Fruit fly (Drosophila melanogaster) whole organism, wandering third instar larva: ENCODE data around the gene CG4983.

Experiments used
- CG32264 ChIP-seq: fragments of 200-800 bp; sonication (Bioruptor generic); optimal IDR thresholded peaks from 2 replicates; lab custom pipeline; 2016; ENCODE audit warnings: missing biosample characterization, missing genetic modification characterization
- CG9705 ChIP-seq: fragments of 200-800 bp; sonication (Bioruptor generic); optimal IDR thresholded peaks from 2 replicates; lab custom pipeline; 2018; ENCODE audit warnings: missing biosample characterization, mild to moderate bottlenecking, missing genetic modification characterization
- CrebA ChIP-seq: fragments of 200-800 bp; sonication (Bioruptor generic); optimal IDR thresholded peaks from 2 replicates; lab custom pipeline; 2016; ENCODE audit warnings: missing biosample characterization, mild to moderate bottlenecking, missing genetic modification characterization, borderline replicate concordance
- Dfd ChIP-seq: fragments of >200 bp; optimal IDR thresholded peaks from 2 replicates; lab custom pipeline; 2017; ENCODE audit warnings: missing biosample characterization, missing genetic modification characterization
- Dif ChIP-seq: fragments of 200-275, 200-300 bp; sonication (Bioruptor generic); optimal IDR thresholded peaks from 2 replicates; lab custom pipeline; 2018; ENCODE audit warnings: missing biosample characterization, missing genetic modification characterization; ENCODE audit not compliant: partially characterized antibody
- GATAd ChIP-seq: sonication (Bioruptor generic); optimal IDR thresholded peaks from 2 replicates; lab custom pipeline; 2016; ENCODE audit warnings: missing biosample characterization, missing genetic modification characterization
- HLH106 ChIP-seq: fragments of 200-800 bp; optimal IDR thresholded peaks from 3 replicates; lab custom pipeline; 2019; ENCODE audit warnings: missing biosample characterization, mild to moderate bottlenecking, missing genetic modification characterization, moderate library complexity
- Hnf4 ChIP-seq: fragments of 200-800 bp; sonication (Bioruptor generic); optimal IDR thresholded peaks from 2 replicates; lab custom pipeline; 2016; ENCODE audit warnings: missing biosample characterization, mild to moderate bottlenecking, missing genetic modification characterization
- Hr78 ChIP-seq: fragments of >200 bp; optimal IDR thresholded peaks from 2 replicates; lab custom pipeline; 2017; ENCODE audit warnings: missing biosample characterization, missing genetic modification characterization
- Mio ChIP-seq: sonication (Bioruptor generic); optimal IDR thresholded peaks from 2 replicates; lab custom pipeline; 2016; ENCODE audit warnings: missing biosample characterization, missing genetic modification characterization
- N ChIP-seq: fragments of >200 bp; optimal IDR thresholded peaks from 2 replicates; lab custom pipeline; 2018; ENCODE audit warnings: missing biosample characterization, missing external identifiers, missing genetic modification characterization
- OdsH ChIP-seq: fragments of 200-800 bp; sonication (Bioruptor generic); optimal IDR thresholded peaks from 2 replicates; lab custom pipeline; 2016; ENCODE audit warnings: missing biosample characterization, mild to moderate bottlenecking, missing genetic modification characterization
- Rel ChIP-seq, 2 experiments: fragments of 200-800 bp; sonication (Bioruptor generic) in 1 of 2; optimal IDR thresholded peaks; 2 replicates in 1 of 2; 3 replicates in 1 of 2; lab custom pipeline; 2016 to 2019; ENCODE audit warnings: mild to moderate bottlenecking in 2 of 2, missing biosample characterization in 2 of 2, missing genetic modification characterization in 2 of 2, moderate library complexity in 1 of 2
- Sp1 ChIP-seq: fragments of 200-800 bp; sonication (Bioruptor generic); optimal IDR thresholded peaks from 3 replicates; lab custom pipeline; 2019; ENCODE audit warnings: missing biosample characterization, mild to moderate bottlenecking, missing genetic modification characterization, moderate library complexity
- Vsx2 ChIP-seq: fragments of 200-300, 225-300 bp; sonication (Bioruptor generic); optimal IDR thresholded peaks from 2 replicates; lab custom pipeline; 2018; ENCODE audit warnings: missing biosample characterization, missing genetic modification characterization; ENCODE audit not compliant: partially characterized antibody
- br ChIP-seq: fragments of 200-800 bp; sonication (Bioruptor generic); optimal IDR thresholded peaks from 2 replicates; lab custom pipeline; 2016; ENCODE audit warnings: missing biosample characterization, missing genetic modification characterization
- brk ChIP-seq: fragments of 200-800 bp; sonication (Bioruptor generic); optimal IDR thresholded peaks from 2 replicates; lab custom pipeline; 2016; ENCODE audit warnings: missing biosample characterization, mild to moderate bottlenecking, missing genetic modification characterization
- dl ChIP-seq, 2 experiments: fragments of 175-275, 200-275 bp in 1 of 2; fragments of 200-275 bp in 1 of 2; sonication (Bioruptor generic); optimal IDR thresholded peaks; lab custom pipeline; 2018; ENCODE audit warnings: mild to moderate bottlenecking in 2 of 2, missing biosample characterization in 2 of 2, missing genetic modification characterization in 2 of 2, moderate library complexity in 2 of 2; ENCODE audit not compliant: partially characterized antibody in 2 of 2, insufficient read depth in 1 of 2
- dsf ChIP-seq: sonication (Bioruptor generic); optimal IDR thresholded peaks from 2 replicates; lab custom pipeline; 2016; ENCODE audit warnings: missing biosample characterization, missing genetic modification characterization, borderline replicate concordance
- ey ChIP-seq: fragments of 200-800 bp; sonication (Bioruptor generic); optimal IDR thresholded peaks from 2 replicates; lab custom pipeline; 2016; ENCODE audit warnings: missing biosample characterization, missing genetic modification characterization
- foxo ChIP-seq, 2 experiments: fragments of 200-800 bp; sonication (Bioruptor generic); optimal IDR thresholded peaks; 2 replicates in 1 of 2; 3 replicates in 1 of 2; lab custom pipeline; 2016 to 2017; ENCODE audit warnings: missing biosample characterization in 2 of 2, missing genetic modification characterization in 2 of 2
- fru ChIP-seq: fragments of 200-800 bp; sonication (Bioruptor generic); optimal IDR thresholded peaks from 3 replicates; lab custom pipeline; 2016; ENCODE audit warnings: missing biosample characterization, mild to moderate bottlenecking, missing genetic modification characterization
- h ChIP-seq: fragments of 200-800 bp; sonication (Bioruptor generic); optimal IDR thresholded peaks from 3 replicates; lab custom pipeline; 2016; ENCODE audit warnings: missing biosample characterization, mild to moderate bottlenecking, missing genetic modification characterization
- jim ChIP-seq: fragments of 175-275, 200-325 bp; sonication (Bioruptor generic); optimal IDR thresholded peaks from 2 replicates; lab custom pipeline; 2016; ENCODE audit warnings: missing biosample characterization, mild to moderate bottlenecking, missing genetic modification characterization
- lola ChIP-seq: fragments of >200 bp; optimal IDR thresholded peaks from 2 replicates; lab custom pipeline; 2017; ENCODE audit warnings: missing biosample characterization, missing genetic modification characterization
- psq ChIP-seq: fragments of 200-800 bp; sonication (Bioruptor generic); optimal IDR thresholded peaks from 3 replicates; lab custom pipeline; 2017; ENCODE audit warnings: missing biosample characterization, mild to moderate bottlenecking, missing genetic modification characterization, moderate library complexity
- rgr ChIP-seq: fragments of 200-800 bp; sonication (Bioruptor generic); optimal IDR thresholded peaks from 3 replicates; lab custom pipeline; 2016; ENCODE audit warnings: missing biosample characterization, mild to moderate bottlenecking, missing genetic modification characterization
- sage ChIP-seq: fragments of 200-800 bp; sonication (Bioruptor generic); optimal IDR thresholded peaks from 2 replicates; lab custom pipeline; 2016; ENCODE audit warnings: missing biosample characterization, mild to moderate bottlenecking, missing genetic modification characterization
- sv ChIP-seq: fragments of 200-800 bp; sonication (Bioruptor generic); optimal IDR thresholded peaks from 3 replicates; lab custom pipeline; 2016; ENCODE audit warnings: missing biosample characterization, missing genetic modification characterization
- usp ChIP-seq: fragments of >200 bp; optimal IDR thresholded peaks from 2 replicates; lab custom pipeline; 2017; ENCODE audit warnings: missing biosample characterization, missing genetic modification characterization
- woc ChIP-seq: sonication (Bioruptor generic); optimal IDR thresholded peaks from 2 replicates; lab custom pipeline; 2016; ENCODE audit warnings: missing biosample characterization, mild to moderate bottlenecking, missing genetic modification characterization

The CG4983 gene

DNA sequence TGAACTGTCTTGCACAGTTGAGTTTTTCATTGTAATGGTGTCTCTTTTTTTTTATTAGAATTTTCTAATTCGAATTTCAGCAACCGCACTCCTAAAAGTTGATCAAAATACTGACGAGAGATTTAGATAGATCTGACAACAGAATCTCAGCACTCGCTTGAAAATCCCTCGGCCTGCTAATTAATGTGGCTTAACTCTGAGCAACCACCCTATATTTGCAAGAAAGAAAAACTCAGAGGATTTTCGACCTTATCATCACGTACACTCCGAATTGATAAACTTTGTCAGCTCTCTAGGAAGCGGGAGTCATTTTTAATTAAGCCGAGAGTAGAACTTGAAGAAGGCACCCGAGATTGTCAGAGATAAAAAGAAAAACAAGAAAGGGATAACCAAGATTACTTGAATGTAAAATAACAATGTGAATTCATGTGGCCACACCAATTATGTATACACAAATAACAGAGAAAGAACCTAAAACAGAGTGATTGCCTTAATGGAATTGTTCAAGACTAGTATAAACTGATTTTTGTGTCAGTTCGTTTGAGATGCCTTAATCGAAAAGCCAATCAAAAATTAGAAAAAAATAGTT lies at the start of gene CG4983, which contains the start of gene CG12307:
Gene CG4983, plus strand, starts transcription at position 539 of the 589 bp plus-strand sequence.
Gene CG12307, minus strand, starts transcription at position 101 of the 589 bp plus-strand sequence.
- TF ChIP-seq Sp1 (GFP tag; lab: Kevin White, UChicago) (no peak), Hnf4 (no peak), OdsH (GFP tag; lab: Kevin White, UChicago) (no peak), psq (GFP tag; lab: Kevin White, UChicago) (no peak), rgr (GFP tag; lab: Kevin White, UChicago) (no peak), Hr78 (GFP tag; lab: Kevin White, UChicago) (no peak), br (GFP tag; lab: Kevin White, UChicago) (no peak), Vsx2 (GFP tag; lab: Kevin White, UChicago) (no peak), sv (no peak), woc (GFP tag; lab: Kevin White, UChicago) (no peak), dsf (GFP tag; lab: Kevin White, UChicago) (no peak), lola (GFP tag; lab: Kevin White, UChicago) (no peak), CG32264 (GFP tag; lab: Kevin White, UChicago) (no peak), GATAd (GFP tag; lab: Kevin White, UChicago) (no peak), brk (no peak), h (GFP tag; lab: Kevin White, UChicago) (no peak), Dfd (GFP tag; lab: Kevin White, UChicago) (no peak)

DNA sequence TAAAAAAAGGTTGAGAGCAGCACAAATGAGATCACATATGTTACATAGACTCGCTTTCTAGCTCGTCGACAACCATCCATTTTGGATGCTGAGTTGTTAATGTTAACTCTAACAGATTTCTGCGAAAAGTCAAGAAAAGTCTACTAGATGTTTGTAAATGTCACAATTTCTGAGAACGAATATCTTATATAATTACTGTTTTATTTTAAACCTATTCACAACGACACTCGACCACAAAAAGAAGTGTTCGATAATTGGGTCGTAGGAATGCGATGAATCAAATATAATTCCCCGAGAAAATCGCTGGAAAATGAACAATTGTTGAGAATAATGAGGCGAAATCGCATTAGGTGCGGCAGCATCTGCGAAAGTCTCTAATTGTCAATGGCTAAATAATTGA lies 40.6 kb upstream of the CG4983 start, which contains the start of gene spag4:
Gene spag4, minus strand, starts transcription at position 101 of the 400 bp plus-strand sequence.
- no peak for TF ChIP-seq OdsH (GFP tag; lab: Kevin White, UChicago)
- TF ChIP-seq HLH106: no peak
- TF ChIP-seq rgr (GFP tag; lab: Kevin White, UChicago): no peak
- no peak for TF ChIP-seq jim
- no peak for TF ChIP-seq fru
- no peak for TF ChIP-seq Dif (GFP tag; lab: Kevin White, UChicago)
- no peak for TF ChIP-seq sage
- TF ChIP-seq foxo (GFP tag; optimal IDR thresholded peaks at IDR 0.05; lab: Kevin White, UChicago): no peak
- no peak for TF ChIP-seq CG9705
- no peak for TF ChIP-seq Rel (GFP tag; optimal IDR thresholded peaks at IDR 0.05; lab: Kevin White, UChicago)
- no peak for TF ChIP-seq Rel (tag; optimal IDR thresholded peaks at IDR 0.05; lab: Kevin White, UChicago)

DNA sequence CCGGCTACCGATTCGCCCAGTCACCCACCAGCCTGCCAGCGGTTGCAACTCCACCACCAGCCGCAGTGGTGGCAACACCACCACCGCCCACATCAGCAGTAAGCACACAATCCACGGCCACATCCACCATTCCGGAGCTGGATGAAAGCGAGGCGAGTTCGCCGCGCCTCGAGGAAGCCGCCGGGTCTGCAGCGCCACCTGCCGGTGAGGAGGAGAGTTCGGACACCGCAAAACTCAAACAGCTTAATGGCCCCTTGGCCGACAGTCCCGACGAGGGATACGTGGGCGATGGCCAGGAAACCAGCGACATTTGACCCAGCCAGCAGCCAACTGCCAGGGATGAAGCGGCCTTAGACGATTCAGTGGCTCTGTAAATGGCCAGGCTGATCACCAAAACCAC lies 28.1 kb upstream of the CG4983 start:
- no peak for TF ChIP-seq br (GFP tag; lab: Kevin White, UChicago)
- TF ChIP-seq Dfd (GFP tag; lab: Kevin White, UChicago): no peak

DNA sequence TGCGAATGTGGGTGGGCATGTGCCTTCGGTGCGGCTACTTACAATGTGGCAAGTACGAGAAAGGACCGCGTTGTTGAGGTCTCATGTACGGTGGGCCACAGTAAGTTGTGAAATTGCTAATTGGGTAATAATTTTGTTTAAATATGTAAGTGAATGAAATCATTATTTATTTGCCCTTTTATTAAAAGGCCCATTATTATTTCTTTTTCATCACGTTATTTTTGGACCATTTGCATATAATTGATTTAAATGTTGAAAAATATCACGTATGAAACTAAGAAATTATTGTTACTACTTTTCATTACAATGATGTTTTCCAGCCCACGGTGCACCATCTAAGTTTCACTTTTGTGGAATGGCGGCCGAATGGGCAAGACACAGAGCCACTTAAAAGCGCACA lies 24.0 kb upstream of the CG4983 start:
- TF ChIP-seq sage: no peak
- no peak for TF ChIP-seq dl (GFP tag; optimal IDR thresholded peaks at IDR 0.05; lab: Kevin White, UChicago; ENCODE audit: insufficient read depth in 1 of 2, partially characterized antibody in 2 of 2)
- TF ChIP-seq sv: no peak
- TF ChIP-seq, all 38 proteins: peak for 0

DNA sequence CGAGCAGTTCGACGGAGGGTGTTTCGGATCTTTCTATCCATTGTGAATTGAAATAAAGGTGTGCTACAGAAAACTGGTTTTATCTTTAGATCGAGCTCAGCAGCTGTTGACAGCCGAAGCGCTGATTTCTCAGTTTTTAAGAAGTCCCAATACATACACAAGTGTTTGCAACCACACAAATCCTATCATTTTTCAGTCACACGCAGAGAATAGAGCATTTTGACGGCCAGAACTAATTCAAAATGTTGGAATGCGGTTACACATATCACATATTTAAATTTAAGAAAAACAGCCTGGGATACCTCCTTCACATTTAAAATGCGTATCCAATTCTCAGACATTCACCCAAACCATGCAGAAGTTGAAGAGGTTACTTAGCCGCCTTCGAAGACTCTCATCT lies 3.5 kb upstream of the CG4983 start, which contains the start of gene CG6614:
Gene CG6614, minus strand, starts transcription at position 101 of the 400 bp plus-strand sequence.
- TF ChIP-seq foxo (GFP tag; optimal IDR thresholded peaks at IDR 0.05; lab: Kevin White, UChicago) (no peak), br (GFP tag; lab: Kevin White, UChicago) (no peak), N (GFP tag; lab: Kevin White, UChicago) (no peak), ey (GFP tag; lab: Kevin White, UChicago) (no peak), Mio (GFP tag; lab: Kevin White, UChicago) (no peak)

DNA sequence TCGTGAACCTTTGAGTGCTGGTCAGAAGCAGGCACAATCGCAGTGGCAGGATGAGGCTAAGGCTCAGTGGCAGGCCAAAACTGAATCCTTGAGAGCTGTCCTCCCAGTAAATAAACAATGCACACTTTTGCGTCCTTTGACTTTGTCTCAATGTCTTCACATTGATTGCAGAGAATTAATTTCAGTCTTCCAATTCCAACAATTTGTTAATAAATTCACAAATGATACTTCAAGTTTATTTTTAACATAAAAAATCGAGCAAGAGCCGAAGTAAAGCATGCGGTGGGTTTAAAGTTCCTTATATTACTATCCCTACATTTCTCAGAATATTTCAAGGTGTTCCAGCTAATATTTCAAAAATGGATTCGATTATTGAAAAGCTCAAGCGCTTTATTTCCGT lies 4.9 kb downstream of the CG4983 start, which contains the start of gene CG43167:
Gene CG43167, plus strand, starts transcription at position 301 of the 400 bp plus-strand sequence.
- TF ChIP-seq Dfd (GFP tag; lab: Kevin White, UChicago) (no peak), h (GFP tag; lab: Kevin White, UChicago) (no peak), CrebA (no peak), Hr78 (GFP tag; lab: Kevin White, UChicago) (no peak), jim (no peak), N (GFP tag; lab: Kevin White, UChicago) (no peak), CG9705 (no peak), foxo (GFP tag; optimal IDR thresholded peaks at IDR 0.05; lab: Kevin White, UChicago) (no peak), Hnf4 (no peak), usp (no peak)
